Fruit fly (Drosophila melanogaster) whole organism, wandering third instar larva: ENCODE results near the gene CrebA.

Experiments
- Abd-B ChIP-seq: fragments of >200 bp; optimal IDR thresholded peaks from 2 replicates; lab custom pipeline; 2017; ENCODE audit warnings: missing biosample characterization, missing genetic modification characterization
- Mio ChIP-seq: sonication (Bioruptor generic); optimal IDR thresholded peaks from 2 replicates; lab custom pipeline; 2016; ENCODE audit warnings: missing biosample characterization, missing genetic modification characterization
- N ChIP-seq: fragments of >200 bp; optimal IDR thresholded peaks from 2 replicates; lab custom pipeline; 2018; ENCODE audit warnings: missing biosample characterization, missing external identifiers, missing genetic modification characterization
- Vsx2 ChIP-seq: fragments of 200-300, 225-300 bp; sonication (Bioruptor generic); optimal IDR thresholded peaks from 2 replicates; lab custom pipeline; 2018; ENCODE audit warnings: missing biosample characterization, missing genetic modification characterization; ENCODE audit not compliant: partially characterized antibody
- br ChIP-seq: fragments of 200-800 bp; sonication (Bioruptor generic); optimal IDR thresholded peaks from 2 replicates; lab custom pipeline; 2016; ENCODE audit warnings: missing biosample characterization, missing genetic modification characterization
- dsf ChIP-seq: sonication (Bioruptor generic); optimal IDR thresholded peaks from 2 replicates; lab custom pipeline; 2016; ENCODE audit warnings: missing biosample characterization, missing genetic modification characterization, borderline replicate concordance
- ey ChIP-seq: fragments of 200-800 bp; sonication (Bioruptor generic); optimal IDR thresholded peaks from 2 replicates; lab custom pipeline; 2016; ENCODE audit warnings: missing biosample characterization, missing genetic modification characterization
- foxo ChIP-seq, 2 experiments: fragments of 200-800 bp; sonication (Bioruptor generic); optimal IDR thresholded peaks; 2 replicates in 1 of 2; 3 replicates in 1 of 2; lab custom pipeline; 2016 to 2017; ENCODE audit warnings: missing biosample characterization in 2 of 2, missing genetic modification characterization in 2 of 2
- h ChIP-seq: fragments of 200-800 bp; sonication (Bioruptor generic); optimal IDR thresholded peaks from 3 replicates; lab custom pipeline; 2016; ENCODE audit warnings: missing biosample characterization, mild to moderate bottlenecking, missing genetic modification characterization
- lola ChIP-seq: fragments of >200 bp; optimal IDR thresholded peaks from 2 replicates; lab custom pipeline; 2017; ENCODE audit warnings: missing biosample characterization, missing genetic modification characterization
- pan ChIP-seq: fragments of >200 bp; optimal IDR thresholded peaks from 2 replicates; lab custom pipeline; 2017
- psq ChIP-seq: fragments of 200-800 bp; sonication (Bioruptor generic); optimal IDR thresholded peaks from 3 replicates; lab custom pipeline; 2017; ENCODE audit warnings: missing biosample characterization, mild to moderate bottlenecking, missing genetic modification characterization, moderate library complexity
- tai ChIP-seq: sonication (Bioruptor generic); optimal IDR thresholded peaks from 2 replicates; lab custom pipeline; 2016; ENCODE audit warnings: missing biosample characterization, missing genetic modification characterization
- usp ChIP-seq: fragments of >200 bp; optimal IDR thresholded peaks from 2 replicates; lab custom pipeline; 2017; ENCODE audit warnings: missing biosample characterization, missing genetic modification characterization

- no peak for TF ChIP-seq psq (GFP tag; lab: Kevin White, UChicago)
- TF ChIP-seq tai (GFP tag; lab: Kevin White, UChicago), result no peak
- no peak for TF ChIP-seq N (GFP tag; lab: Kevin White, UChicago)
- TF ChIP-seq Vsx2 (GFP tag; lab: Kevin White, UChicago), result no peak
- TF ChIP-seq h (GFP tag; lab: Kevin White, UChicago), result peak; percentile 12
- no peak for TF ChIP-seq Mio (GFP tag; lab: Kevin White, UChicago)
- no peak for TF ChIP-seq ey (GFP tag; lab: Kevin White, UChicago)
- TF ChIP-seq Abd-B (GFP tag; lab: Kevin White, UChicago), result no peak
- TF ChIP-seq foxo (GFP tag; optimal IDR thresholded peaks at IDR 0.05; lab: Kevin White, UChicago), result no peak
- TF ChIP-seq pan (lab: Kevin White, UChicago), result no peak
- no peak for TF ChIP-seq br (GFP tag; lab: Kevin White, UChicago)
- no peak for TF ChIP-seq lola
- no peak for TF ChIP-seq usp
- TF ChIP-seq dsf, result no peak
Observed at dm6 chr3L:15597037-15597785, 62.0 kb downstream of the CrebA start.
